Worm (Caenorhabditis elegans) whole organism, late embryonic: ENCODE results near the gene C50F4.1.

ENCODE experiments used
- F13H6.1 ChIP-seq: sonication (generic microtip); optimal IDR thresholded peaks from 2 replicates; lab custom pipeline; 2016; ENCODE audit warnings: missing genetic modification characterization, missing compliant biosample characterization
- K09A11.1 ChIP-seq: sonication (generic microtip); optimal IDR thresholded peaks from 2 replicates; lab custom pipeline; 2017; ENCODE audit warnings: antibody characterized with exemption, mild to moderate bottlenecking, missing genetic modification characterization, missing compliant biosample characterization; ENCODE audit not compliant: insufficient read depth
- ama-1 ChIP-seq: fragments of 150-350 bp; optimal IDR thresholded peaks from 2 replicates; lab custom pipeline; 2014
- ceh-2 ChIP-seq: sonication (generic microtip); optimal IDR thresholded peaks from 2 replicates; lab custom pipeline; 2016; ENCODE audit warnings: missing genotype, missing genetic modification characterization, missing compliant biosample characterization
- ceh-31 ChIP-seq: sonication (generic microtip); optimal IDR thresholded peaks from 2 replicates; lab custom pipeline; 2016; ENCODE audit warnings: missing genetic modification characterization, missing compliant biosample characterization
- ceh-48 ChIP-seq: sonication (generic microtip); optimal IDR thresholded peaks from 2 replicates; lab custom pipeline; 2016; ENCODE audit warnings: missing genetic modification characterization, inconsistent platforms, missing compliant biosample characterization
- hlh-30 ChIP-seq: sonication (generic microtip); optimal IDR thresholded peaks from 2 replicates; lab custom pipeline; 2017; ENCODE audit warnings: antibody characterized with exemption, missing genetic modification characterization, missing compliant biosample characterization; ENCODE audit not compliant: insufficient read depth
- lim-6 ChIP-seq: sonication (generic microtip); optimal IDR thresholded peaks from 2 replicates; lab custom pipeline; 2016; ENCODE audit warnings: missing genetic modification characterization, missing compliant biosample characterization
- nhr-11 ChIP-seq: fragments of 150-350 bp; optimal IDR thresholded peaks from 2 replicates; lab custom pipeline; 2014; ENCODE audit warnings: missing biosample characterization, missing genetic modification characterization
- odd-2 ChIP-seq: sonication (generic microtip); optimal IDR thresholded peaks from 2 replicates; lab custom pipeline; 2017; ENCODE audit warnings: antibody characterized with exemption, mild to moderate bottlenecking, missing genetic modification characterization, missing compliant biosample characterization
- pha-2 ChIP-seq: sonication (generic microtip); optimal IDR thresholded peaks from 2 replicates; lab custom pipeline; 2017; ENCODE audit warnings: mild to moderate bottlenecking, missing genetic modification characterization, missing compliant biosample characterization

- no peak for TF ChIP-seq nhr-11 (tag; lab: Kevin White, UChicago)
- no peak for TF ChIP-seq F13H6.1 (tag; lab: Kevin White, UChicago)
- no peak for TF ChIP-seq ama-1
- no peak for TF ChIP-seq odd-2 (tag; lab: Kevin White, UChicago)
- TF ChIP-seq ceh-48, result no peak
- TF ChIP-seq ceh-31, result no peak
- TF ChIP-seq ceh-2 (tag; lab: Kevin White, UChicago), result no peak
- TF ChIP-seq hlh-30 (tag; lab: Kevin White, UChicago), result no peak
- no peak for TF ChIP-seq lim-6 (tag; lab: Kevin White, UChicago)
- TF ChIP-seq pha-2, result no peak
- TF ChIP-seq K09A11.1 (tag; lab: Kevin White, UChicago), result no peak
Measured at ce11 chrV:9563585-9563984, 37.0 kb downstream of the C50F4.1 start.
